Fruit fly (Drosophila melanogaster) whole organism, embryonic: ENCODE results near the gene Lsm12a.

Experiments used
- Adf1 ChIP-seq: fragments of 200-800 bp; sonication (Bioruptor generic); IDR thresholded peaks from 2 replicates; pipeline ENCODE4 v1.3.6; 2022; ENCODE audit warnings: missing biosample characterization, missing genetic modification characterization
- BEAF-32 ChIP-seq: fragments of 200-800 bp; sonication (Bioruptor generic); optimal IDR thresholded peaks from 3 replicates; lab custom pipeline; 2017; ENCODE audit warnings: missing biosample characterization, missing genetic modification characterization, mild to moderate bottlenecking, moderate library complexity, missing genetic modification reagents
- C15 ChIP-seq: fragments of 200-800 bp; sonication (Bioruptor generic); IDR thresholded peaks from 3 replicates; pipeline ENCODE4 v1.3.6; 2022; ENCODE audit warnings: missing biosample characterization, missing genetic modification characterization
- CG10565 ChIP-seq: fragments of 200-800 bp; sonication (Bioruptor generic); optimal IDR thresholded peaks from 3 replicates; lab custom pipeline; 2016; ENCODE audit warnings: missing biosample characterization, mild to moderate bottlenecking, missing genetic modification characterization
- CG11456 ChIP-seq: fragments of 200-800 bp; sonication (Bioruptor generic); IDR thresholded peaks from 3 replicates; pipeline ENCODE4 v1.3.6; 2022; ENCODE audit warnings: missing biosample characterization, missing genetic modification characterization
- CG15514 ChIP-seq: fragments of 200-800 bp; sonication (Bioruptor generic); optimal IDR thresholded peaks from 3 replicates; lab custom pipeline; 2017; ENCODE audit warnings: missing biosample characterization, missing genetic modification characterization, mild to moderate bottlenecking, moderate library complexity, missing genetic modification reagents
- CG17612 ChIP-seq: fragments of 200-800 bp; sonication (Bioruptor generic); IDR thresholded peaks from 2 replicates; pipeline ENCODE4 v1.3.6; 2022; ENCODE audit warnings: missing biosample characterization, missing genetic modification characterization
- CG18476 ChIP-seq: fragments of 200-800 bp; sonication (Bioruptor generic); optimal IDR thresholded peaks from 2 replicates; lab custom pipeline; 2016; ENCODE audit warnings: missing biosample characterization, mild to moderate bottlenecking, missing genetic modification characterization
- CG2116 ChIP-seq: fragments of 200-800 bp; sonication (Bioruptor generic); optimal IDR thresholded peaks from 3 replicates; lab custom pipeline; 2018; ENCODE audit warnings: missing biosample characterization, mild to moderate bottlenecking, missing genetic modification characterization
- CG2129 ChIP-seq: fragments of 200-800 bp; sonication (Bioruptor generic); IDR thresholded peaks from 2 replicates; pipeline ENCODE4 v1.3.6; 2022; ENCODE audit warnings: missing biosample characterization, missing genetic modification characterization; ENCODE audit not compliant: partially characterized antibody
- CG2712 ChIP-seq: fragments of 200-800 bp; optimal IDR thresholded peaks from 3 replicates; lab custom pipeline; 2019; ENCODE audit warnings: missing biosample characterization, mild to moderate bottlenecking, missing genetic modification characterization, moderate library complexity
- CG31441 ChIP-seq: fragments of 200-800 bp; sonication (Bioruptor generic); IDR thresholded peaks from 2 replicates; pipeline ENCODE4 v1.3.6; 2022; ENCODE audit warnings: missing biosample characterization, missing genetic modification characterization
- CG4617 ChIP-seq: fragments of 200-800 bp; sonication (Bioruptor generic); optimal IDR thresholded peaks from 3 replicates; lab custom pipeline; 2016; ENCODE audit warnings: missing biosample characterization, missing genetic modification characterization, borderline replicate concordance
- CG4854 ChIP-seq: fragments of 200-800 bp; sonication (Bioruptor generic); optimal IDR thresholded peaks from 2 replicates; lab custom pipeline; 2016; ENCODE audit warnings: missing biosample characterization, missing genetic modification characterization, inconsistent platforms
- CG6689 ChIP-seq: fragments of 200-800 bp; sonication (Bioruptor generic); IDR thresholded peaks from 2 replicates; pipeline ENCODE4 v1.3.6; 2022; ENCODE audit warnings: missing biosample characterization, missing genetic modification characterization
- CG6765 ChIP-seq: fragments of 200-800 bp; sonication (Bioruptor generic); optimal IDR thresholded peaks from 3 replicates; lab custom pipeline; 2017; ENCODE audit warnings: missing biosample characterization, mild to moderate bottlenecking, missing genetic modification characterization
- CG7745 ChIP-seq: fragments of 200-800 bp; sonication (Bioruptor generic); optimal IDR thresholded peaks from 2 replicates; lab custom pipeline; 2018; ENCODE audit warnings: missing biosample characterization, mild to moderate bottlenecking, missing genetic modification characterization, moderate library complexity
- CG8388 ChIP-seq: fragments of 200-800 bp; sonication (Bioruptor generic); optimal IDR thresholded peaks from 2 replicates; lab custom pipeline; 2019; ENCODE audit warnings: missing biosample characterization, mild to moderate bottlenecking, missing genetic modification characterization, moderate library complexity
- CG9609 ChIP-seq: fragments of 200-800 bp; sonication (Bioruptor generic); optimal IDR thresholded peaks from 3 replicates; lab custom pipeline; 2016; ENCODE audit warnings: missing biosample characterization, missing genetic modification characterization
- Dek ChIP-seq: fragments of 200-800 bp; sonication (Bioruptor generic); optimal IDR thresholded peaks from 3 replicates; lab custom pipeline; 2019; ENCODE audit warnings: missing biosample characterization, mild to moderate bottlenecking, missing genetic modification characterization, moderate library complexity
- Dref ChIP-seq: fragments of 200-800 bp; sonication (Bioruptor generic); IDR thresholded peaks from 2 replicates; pipeline ENCODE4 v1.3.6; 2022; ENCODE audit warnings: missing biosample characterization, missing genetic modification characterization
- Drgx ChIP-seq: fragments of 200-800 bp; sonication (Bioruptor generic); IDR thresholded peaks from 2 replicates; pipeline ENCODE4 v1.3.6; 2022; ENCODE audit warnings: missing biosample characterization, missing genetic modification characterization
- Ets65A ChIP-seq: fragments of 200-800 bp; sonication (Bioruptor generic); peaks from one replicate; lab custom pipeline; 2016; ENCODE audit warnings: missing biosample characterization, missing genetic modification characterization
- Ets97D ChIP-seq: fragments of 200-800 bp; sonication (Bioruptor generic); optimal IDR thresholded peaks from 3 replicates; lab custom pipeline; 2016; ENCODE audit warnings: missing biosample characterization, missing genetic modification characterization
- Fer1 ChIP-seq: fragments of 200-800 bp; sonication (Bioruptor generic); optimal IDR thresholded peaks from 2 replicates; lab custom pipeline; 2017; ENCODE audit warnings: missing biosample characterization, mild to moderate bottlenecking, missing genetic modification characterization
- Fer2 ChIP-seq: fragments of 200-800 bp; sonication (Bioruptor generic); optimal IDR thresholded peaks from 2 replicates; lab custom pipeline; 2018; ENCODE audit warnings: missing biosample characterization, mild to moderate bottlenecking, missing genetic modification characterization, moderate library complexity
- HLH4C ChIP-seq: fragments of 200-800 bp; sonication (Bioruptor generic); IDR thresholded peaks from 3 replicates; pipeline ENCODE4 v1.3.6; 2022; ENCODE audit warnings: missing biosample characterization, missing genetic modification characterization; ENCODE audit not compliant: partially characterized antibody
- Jarid2 ChIP-seq: fragments of 200-800 bp; sonication (Bioruptor generic); optimal IDR thresholded peaks from 3 replicates; lab custom pipeline; 2017; ENCODE audit warnings: mild to moderate bottlenecking, missing biosample characterization, missing genetic modification reagents, missing genetic modification characterization
- Med ChIP-seq: fragments of 200-800 bp; sonication (Bioruptor generic); peaks from one replicate; lab custom pipeline; 2016; ENCODE audit warnings: missing biosample characterization, missing genetic modification characterization, mild to moderate bottlenecking, inconsistent platforms, moderate library complexity
- Ptx1 ChIP-seq: fragments of 200-800 bp; sonication (Bioruptor generic); IDR thresholded peaks from 2 replicates; pipeline ENCODE4 v1.3.6; 2022; ENCODE audit warnings: missing biosample characterization, missing genetic modification characterization
- Sry-δ ChIP-seq: fragments of 200-800 bp; sonication (Bioruptor generic); optimal IDR thresholded peaks from 2 replicates; lab custom pipeline; 2016; ENCODE audit warnings: missing biosample characterization, missing genetic modification characterization
- Ssrp ChIP-seq: fragments of 200-800 bp; sonication (Bioruptor generic); optimal IDR thresholded peaks from 2 replicates; lab custom pipeline; 2018; ENCODE audit warnings: missing biosample characterization, mild to moderate bottlenecking, missing genetic modification characterization, moderate library complexity
- Taf1 ChIP-seq: fragments of 200-800 bp; sonication (Bioruptor generic); IDR thresholded peaks from 2 replicates; pipeline ENCODE4 v1.3.6; 2022; ENCODE audit warnings: missing biosample characterization, missing genetic modification characterization
- ash1 ChIP-seq: fragments of 200-800 bp; sonication (Bioruptor generic); optimal IDR thresholded peaks from 2 replicates; lab custom pipeline; 2018; ENCODE audit warnings: missing biosample characterization, mild to moderate bottlenecking, missing genetic modification characterization
- bigmax ChIP-seq: fragments of 200-800 bp; sonication (Bioruptor generic); optimal IDR thresholded peaks from 2 replicates; lab custom pipeline; 2018; ENCODE audit warnings: missing biosample characterization, mild to moderate bottlenecking, missing genetic modification characterization
- corto ChIP-seq: fragments of 200-800 bp; sonication (Bioruptor generic); optimal IDR thresholded peaks from 2 replicates; lab custom pipeline; 2016; ENCODE audit warnings: missing biosample characterization, mild to moderate bottlenecking, missing genetic modification characterization, moderate library complexity
- gt ChIP-seq: fragments of 200-800 bp; sonication (Bioruptor generic); IDR thresholded peaks from 2 replicates; pipeline ENCODE4 v1.3.6; 2022; ENCODE audit warnings: missing biosample characterization, missing genetic modification characterization
- jigr1 ChIP-seq: fragments of 200-800 bp; sonication (Bioruptor generic); IDR thresholded peaks from 3 replicates; pipeline ENCODE4 v1.3.6; 2022; ENCODE audit warnings: missing biosample characterization, missing genetic modification characterization
- lab ChIP-seq: fragments of 200-800 bp; sonication (Bioruptor generic); optimal IDR thresholded peaks from 3 replicates; lab custom pipeline; 2017; ENCODE audit warnings: missing biosample characterization, missing genetic modification characterization, mild to moderate bottlenecking, moderate library complexity, missing genetic modification reagents
- lilli ChIP-seq: fragments of 200-800 bp; sonication (Bioruptor generic); optimal IDR thresholded peaks from 3 replicates; lab custom pipeline; 2016; ENCODE audit warnings: missing biosample characterization, missing genetic modification characterization
- lov ChIP-seq, 2 experiments: fragments of 200-800 bp in 1 of 2; fragments of >200 bp in 1 of 2; sonication (Bioruptor generic) in 1 of 2; IDR thresholded peaks in 1 of 2; optimal IDR thresholded peaks in 1 of 2; 2 replicates in 1 of 2; 3 replicates in 1 of 2; pipeline versions ENCODE4 v1.3.6 to Lab custom; 2017 to 2022; ENCODE audit warnings: missing biosample characterization in 1 of 2, missing genetic modification characterization in 1 of 2
- nerfin-1 ChIP-seq: fragments of 200-800 bp; sonication (Bioruptor generic); optimal IDR thresholded peaks from 3 replicates; lab custom pipeline; 2019; ENCODE audit warnings: missing biosample characterization, mild to moderate bottlenecking, missing genetic modification characterization, moderate library complexity
- nom ChIP-seq: fragments of 200-800 bp; sonication (Bioruptor generic); optimal IDR thresholded peaks from 2 replicates; lab custom pipeline; 2017; ENCODE audit warnings: missing biosample characterization, missing genetic modification characterization, mild to moderate bottlenecking, moderate library complexity, missing genetic modification reagents
- phol ChIP-seq: fragments of 200-800 bp; sonication (Bioruptor generic); optimal IDR thresholded peaks from 3 replicates; lab custom pipeline; 2018; ENCODE audit warnings: missing biosample characterization, mild to moderate bottlenecking, missing genetic modification characterization, moderate library complexity
- ro ChIP-seq: fragments of 200-800 bp; sonication (Bioruptor generic); IDR thresholded peaks from 2 replicates; pipeline ENCODE4 v1.3.6; 2022; ENCODE audit warnings: missing biosample characterization, missing genetic modification characterization
- stwl ChIP-seq: fragments of 200-800 bp; sonication (Bioruptor generic); optimal IDR thresholded peaks from 3 replicates; lab custom pipeline; 2018; ENCODE audit warnings: missing biosample characterization, mild to moderate bottlenecking, missing genetic modification characterization, moderate library complexity

The Lsm12a gene

dm6 chrX:11992668-11993067, 25.8 kb upstream of the Lsm12a start, which contains the start of gene CG18130:
TSS of gene CG18130 (minus strand) at chrX:11992768.
- TF ChIP-seq Dek (tag; lab: Kevin White, UChicago), result no peak
- TF ChIP-seq HLH4C (GFP tag; lab: Robert Waterston, UW), result no peak
- TF ChIP-seq ro (GFP tag; lab: Robert Waterston, UW), result no peak
- no peak for TF ChIP-seq Jarid2
- no peak for TF ChIP-seq CG18476 (GFP tag; lab: Kevin White, UChicago)
- TF ChIP-seq, all 482 proteins: peak for 0

dm6 chrX:11993279-11993678, 25.2 kb upstream of the Lsm12a start:
- TF ChIP-seq Sry-δ (GFP tag; lab: Kevin White, UChicago), result peak; percentile 33
- no peak for TF ChIP-seq gt (GFP tag; lab: Robert Waterston, UW)
- TF ChIP-seq CG10565 (GFP tag; lab: Kevin White, UChicago), result no peak
- TF ChIP-seq Ptx1 (GFP tag; lab: Robert Waterston, UW), result no peak
- peak; percentile 64 for TF ChIP-seq Ets97D
- TF ChIP-seq stwl (tag; lab: Kevin White, UChicago), result peak; percentile 95
- peak; percentile 0 for TF ChIP-seq Med
- TF ChIP-seq BEAF-32, result peak; percentile 25
- peak; percentile 68 for TF ChIP-seq CG2116 (GFP tag; lab: Kevin White, UChicago)
- TF ChIP-seq CG2129 (GFP tag; lab: Robert Waterston, UW), result peak; percentile 13; the same call in 1 of the 2 replicates
- peak; percentile 67 for TF ChIP-seq CG15514 (GFP tag; lab: Kevin White, UChicago)
- peak; percentile 14 for TF ChIP-seq phol (tag; lab: Kevin White, UChicago)

DNA sequence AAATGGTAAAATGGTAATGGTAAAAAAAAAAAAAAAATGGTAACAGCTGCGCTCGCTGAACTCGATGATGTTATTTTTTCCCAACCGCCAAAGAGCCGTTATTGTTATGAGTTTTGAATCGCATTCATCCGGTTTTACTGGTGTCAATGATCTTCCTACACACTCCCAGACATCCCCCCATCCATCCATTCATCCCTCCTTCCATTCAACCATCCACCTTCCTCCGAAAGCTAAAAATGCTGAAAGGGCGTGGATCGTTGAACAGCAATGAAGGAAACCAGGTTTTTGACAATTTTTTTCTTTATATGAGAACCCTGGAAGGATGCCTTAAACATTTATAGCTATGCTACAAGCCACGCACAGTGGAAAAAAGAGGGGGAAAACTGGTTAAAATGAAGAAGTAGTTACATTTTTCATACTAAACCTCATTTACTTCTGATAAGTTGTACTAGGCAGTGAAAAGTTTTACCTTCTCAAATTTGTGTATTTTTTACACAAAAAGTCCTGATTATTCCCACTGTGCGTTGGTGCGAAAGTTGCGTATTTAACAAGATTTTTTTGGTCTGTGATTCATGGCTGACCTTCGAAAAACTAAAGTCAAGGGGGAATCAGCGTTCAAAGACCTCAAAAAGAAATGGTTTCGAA, 18.3 kb upstream of the Lsm12a start:
- TF ChIP-seq CG2712 (tag; lab: Kevin White, UChicago) (peak; percentile 15), phol (tag; lab: Kevin White, UChicago) (peak; percentile 21), Ssrp (tag; lab: Kevin White, UChicago) (no peak), CG8388 (GFP tag; lab: Kevin White, UChicago) (no peak), bigmax (no peak), corto (GFP tag; lab: Kevin White, UChicago) (no peak), lilli (no peak), CG9609 (GFP tag; lab: Kevin White, UChicago) (no peak), CG31441 (GFP tag; lab: Robert Waterston, UW) (0 out of 2 replicates have a peak, but pooled peaks have one; percentile 12), Fer2 (tag; lab: Kevin White, UChicago) (no peak), CG17612 (GFP tag; lab: Robert Waterston, UW) (no peak), CG11456 (GFP tag; lab: Robert Waterston, UW) (no peak), ash1 (GFP tag; lab: Kevin White, UChicago) (no peak), CG6765 (GFP tag; lab: Kevin White, UChicago) (no peak), Taf1 (no peak), Med (peak; percentile 70), CG4854 (GFP tag; lab: Kevin White, UChicago) (no peak), nom (GFP tag; lab: Kevin White, UChicago) (peak; percentile 25), Dref (GFP tag; lab: Robert Waterston, UW) (no peak), Adf1 (GFP tag; lab: Robert Waterston, UW) (no peak), Drgx (GFP tag; lab: Robert Waterston, UW) (0 out of 2 replicates have a peak, but pooled peaks have one; percentile 19), nerfin-1 (no peak), lab (GFP tag; lab: Kevin White, UChicago) (no peak), CG4617 (GFP tag; lab: Kevin White, UChicago) (no peak), Fer1 (no peak), CG6689 (GFP tag; lab: Robert Waterston, UW) (no peak), lov (optimal IDR thresholded peaks at IDR 0.05; lab: Kevin White, UChicago) (no peak), lov (GFP tag; IDR thresholded peaks at IDR 0.05; lab: Robert Waterston, UW) (no peak), C15 (no peak), Ets65A (GFP tag; lab: Kevin White, UChicago) (peak; percentile 51), jigr1 (GFP tag; lab: Robert Waterston, UW) (no peak), CG7745 (tag; lab: Kevin White, UChicago) (no peak)
